Worm (Caenorhabditis elegans) whole organism, late embryonic: ENCODE results near the gene R01H2.2.

Experiments
- C08G9.2 ChIP-seq: sonication (generic microtip); optimal IDR thresholded peaks from 2 replicates; lab custom pipeline; 2016; ENCODE audit warnings: mild to moderate bottlenecking, missing genetic modification characterization, moderate library complexity, missing compliant biosample characterization
- K02D7.2 ChIP-seq: sonication (generic microtip); optimal IDR thresholded peaks from 2 replicates; lab custom pipeline; 2017; ENCODE audit warnings: mild to moderate bottlenecking, missing genetic modification characterization, missing compliant biosample characterization
- hlh-30 ChIP-seq: sonication (generic microtip); optimal IDR thresholded peaks from 2 replicates; lab custom pipeline; 2017; ENCODE audit warnings: antibody characterized with exemption, missing genetic modification characterization, missing compliant biosample characterization; ENCODE audit not compliant: insufficient read depth
- lim-6 ChIP-seq: sonication (generic microtip); optimal IDR thresholded peaks from 2 replicates; lab custom pipeline; 2016; ENCODE audit warnings: missing genetic modification characterization, missing compliant biosample characterization
- lin-11 ChIP-seq: fragments of 200-800 bp; sonication (Bioruptor generic); optimal IDR thresholded peaks from 2 replicates; lab custom pipeline; 2018; ENCODE audit warnings: mild to moderate bottlenecking, missing genetic modification characterization, missing compliant biosample characterization
- pha-4 ChIP-seq: fragments of 150-350 bp; optimal IDR thresholded peaks from 2 replicates; lab custom pipeline; 2018; ENCODE audit warnings: missing biosample characterization, missing genetic modification reagents, missing genetic modification characterization
- sox-4 ChIP-seq: sonication (generic microtip); optimal IDR thresholded peaks from 2 replicates; lab custom pipeline; 2017; ENCODE audit warnings: mild to moderate bottlenecking, missing genetic modification characterization, inconsistent platforms, missing compliant biosample characterization
- tbx-2 ChIP-seq: sonication (generic microtip); optimal IDR thresholded peaks from 2 replicates; lab custom pipeline; 2016; ENCODE audit warnings: missing genetic modification characterization, missing compliant biosample characterization
- unc-42 ChIP-seq: sonication (generic microtip); optimal IDR thresholded peaks from 2 replicates; lab custom pipeline; 2016; ENCODE audit warnings: missing genotype, missing genetic modification characterization, missing compliant biosample characterization

- no peak for TF ChIP-seq pha-4 (tag; lab: Kevin White, UChicago)
- no peak for TF ChIP-seq sox-4 (tag; lab: Kevin White, UChicago)
- TF ChIP-seq lin-11 (tag; lab: Kevin White, UChicago), result no peak
- TF ChIP-seq hlh-30 (tag; lab: Kevin White, UChicago), result no peak
- TF ChIP-seq C08G9.2 (tag; lab: Kevin White, UChicago), result no peak
- TF ChIP-seq lim-6 (tag; lab: Kevin White, UChicago), result no peak
- TF ChIP-seq K02D7.2, result no peak
- TF ChIP-seq unc-42 (tag; lab: Kevin White, UChicago), result no peak
- TF ChIP-seq tbx-2 (tag; lab: Kevin White, UChicago), result no peak
Measured at ce11 chrIII:7096481-7096880, 40.1 kb downstream of the R01H2.2 start.
